Fruit fly (Drosophila melanogaster) whole organism: ENCODE measurements around the gene CG16985.

Experiments used
- CG8478 ChIP-seq: fragments of >200 bp; optimal IDR thresholded peaks from 2 replicates; lab custom pipeline; 2018; ENCODE audit warnings: inconsistent platforms
- Dll ChIP-seq: fragments of >200 bp; optimal IDR thresholded peaks from 2 replicates; lab custom pipeline; 2017
- EcR ChIP-seq, 2 experiments: fragments of >200 bp; optimal IDR thresholded peaks; 2 replicates each; lab custom pipeline; 2017; ENCODE audit warnings: missing biosample characterization in 2 of 2, missing genetic modification characterization in 2 of 2, missing genetic modification reagents in 2 of 2
- pan ChIP-seq: fragments of >200 bp; optimal IDR thresholded peaks from 2 replicates; lab custom pipeline; 2017
- psq ChIP-seq: fragments of >200 bp; optimal IDR thresholded peaks from 2 replicates; lab custom pipeline; 2017
- usp ChIP-seq: fragments of >200 bp; optimal IDR thresholded peaks from 2 replicates; lab custom pipeline; 2017; ENCODE audit warnings: missing biosample characterization, missing genetic modification characterization, mixed read lengths

dm6 chr3L:2632763-2633100 lies 33.6 kb downstream of the CG16985 start:
- TF ChIP-seq psq (peak; percentile 67), pan (no peak), usp (GFP tag; lab: Kevin White, UChicago) (no peak), CG8478 (lab: Kevin White, UChicago) (no peak), EcR (GFP tag; optimal IDR thresholded peaks at IDR 0.05; lab: Kevin White, UChicago) (no peak), Dll (peak; percentile 63)
